Fruit fly (Drosophila melanogaster): Measurements from ENCODE around the gene S.

- TF ChIP-seq h (optimal IDR thresholded peaks at IDR 0.05) (no peak), CG7357 (GFP tag; IDR thresholded peaks at IDR 0.05) (no peak), Blimp-1 (GFP tag; optimal IDR thresholded peaks at IDR 0.05) (no peak), tin (GFP tag; optimal IDR thresholded peaks at IDR 0.05) (no peak), Dfd (GFP tag; optimal IDR thresholded peaks at IDR 0.05) (no peak), CG6683 (GFP tag; optimal IDR thresholded peaks at IDR 0.05) (no peak), CG5245 (GFP tag; optimal IDR thresholded peaks at IDR 0.05) (no peak), Usf (GFP tag; optimal IDR thresholded peaks at IDR 0.05) (no peak), CG4730 (GFP tag; IDR thresholded peaks at IDR 0.05) (no peak), br (optimal IDR thresholded peaks at IDR 0.05) (no peak), CG3995 (GFP tag; optimal IDR thresholded peaks at IDR 0.05) (no peak), H2.0 (GFP tag; IDR thresholded peaks at IDR 0.05) (no peak), CG15269 (tag; optimal IDR thresholded peaks at IDR 0.05) (no peak)
These were observed 24.7 kb upstream of the S start, which contains the start of gene CG4629 for dm6 chr2L:1102349-1102748.
